Worm (Caenorhabditis elegans) whole organism, late embryonic: ENCODE measurements around the gene tbc-16.

ENCODE experiments used
- F13H6.1 ChIP-seq: sonication (generic microtip); optimal IDR thresholded peaks from 2 replicates; lab custom pipeline; 2016; ENCODE audit warnings: missing genetic modification characterization, missing compliant biosample characterization
- ahr-1 ChIP-seq: sonication (generic microtip); optimal IDR thresholded peaks from 2 replicates; lab custom pipeline; 2016; ENCODE audit warnings: missing genetic modification characterization, missing compliant biosample characterization
- ceh-48 ChIP-seq: sonication (generic microtip); optimal IDR thresholded peaks from 2 replicates; lab custom pipeline; 2016; ENCODE audit warnings: missing genetic modification characterization, inconsistent platforms, missing compliant biosample characterization
- ceh-9 ChIP-seq: sonication (generic microtip); optimal IDR thresholded peaks from 2 replicates; lab custom pipeline; 2016; ENCODE audit warnings: mild to moderate bottlenecking, missing genetic modification characterization, inconsistent platforms, missing compliant biosample characterization
- fkh-10 ChIP-seq: fragments of 150-350 bp; optimal IDR thresholded peaks from 2 replicates; lab custom pipeline; 2014; ENCODE audit warnings: missing biosample characterization, missing genetic modification reagents, missing genetic modification characterization
- hlh-6 ChIP-seq: sonication (generic microtip); optimal IDR thresholded peaks from 2 replicates; lab custom pipeline; 2016; ENCODE audit warnings: missing genotype, missing genetic modification characterization, missing compliant biosample characterization
- lin-11 ChIP-seq: fragments of 200-800 bp; sonication (Bioruptor generic); optimal IDR thresholded peaks from 2 replicates; lab custom pipeline; 2018; ENCODE audit warnings: mild to moderate bottlenecking, missing genetic modification characterization, missing compliant biosample characterization
- nhr-11 ChIP-seq: fragments of 150-350 bp; optimal IDR thresholded peaks from 2 replicates; lab custom pipeline; 2014; ENCODE audit warnings: missing biosample characterization, missing genetic modification characterization
- nhr-232 ChIP-seq: sonication (generic microtip); optimal IDR thresholded peaks from 2 replicates; lab custom pipeline; 2016; ENCODE audit warnings: missing genetic modification characterization, missing compliant biosample characterization
- rnt-1 ChIP-seq: sonication (generic microtip); optimal IDR thresholded peaks from 2 replicates; lab custom pipeline; 2016; ENCODE audit warnings: missing genetic modification characterization, missing compliant biosample characterization
- sox-2 ChIP-seq: fragments of 200-800 bp; sonication (Bioruptor generic); IDR thresholded peaks from 2 replicates; pipeline ENCODE4 v1.3.6; 2022; ENCODE audit warnings: missing genetic modification reagents, missing genetic modification characterization, missing compliant biosample characterization
- ttx-3 ChIP-seq: sonication (generic microtip); optimal IDR thresholded peaks from 2 replicates; lab custom pipeline; 2016; ENCODE audit warnings: missing genetic modification reagents, missing genetic modification characterization, missing compliant biosample characterization

DNA sequence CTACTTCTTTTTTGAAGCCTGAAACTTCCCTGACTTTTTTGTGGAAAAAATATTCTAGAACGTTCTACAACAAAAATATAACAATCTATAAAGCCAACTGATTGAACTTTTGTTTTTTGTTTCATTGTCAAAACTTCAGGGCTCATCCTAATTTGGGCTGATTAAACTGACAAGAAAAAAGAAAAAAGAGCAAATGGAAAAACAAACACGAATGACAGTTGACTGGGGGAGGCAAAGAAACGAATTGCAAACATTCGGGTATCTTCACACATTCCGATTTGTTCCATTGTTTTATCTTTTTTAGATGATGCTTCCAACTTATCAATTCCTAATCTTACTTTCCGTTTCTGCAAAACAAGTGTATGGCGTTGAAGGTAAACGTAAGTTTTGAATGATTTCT, 38.3 kb downstream of the tbc-16 start, which contains the start of gene C46F4.3:
- no peak for TF ChIP-seq lin-11 (tag; lab: Kevin White, UChicago)
- no peak for TF ChIP-seq rnt-1 (tag; lab: Kevin White, UChicago)
- TF ChIP-seq ceh-9 (tag; lab: Kevin White, UChicago), result no peak
- no peak for TF ChIP-seq ttx-3 (tag; lab: Kevin White, UChicago)
- TF ChIP-seq F13H6.1 (tag; lab: Kevin White, UChicago), result no peak
- TF ChIP-seq sox-2 (GFP tag; lab: Robert Waterston, UW), result no peak
- TF ChIP-seq nhr-232, result no peak
- no peak for TF ChIP-seq nhr-11 (tag; lab: Kevin White, UChicago)
- no peak for TF ChIP-seq hlh-6 (tag; lab: Kevin White, UChicago)
- no peak for TF ChIP-seq fkh-10 (GFP tag; lab: Kevin White, UChicago)
- TF ChIP-seq ahr-1 (tag; lab: Kevin White, UChicago), result no peak
- no peak for TF ChIP-seq ceh-48 (tag; lab: Kevin White, UChicago)
